Worm (Caenorhabditis elegans) whole organism, young adult: ENCODE measurements around the gene Y73C8C.12.

ENCODE experiments used
- F33H1.4 ChIP-seq: fragments of 200-800 bp; sonication (Bioruptor generic); IDR thresholded peaks from 2 replicates; pipeline ENCODE4 v1.3.6; 2022; ENCODE audit warnings: missing genetic modification reagents, missing genetic modification characterization, missing compliant biosample characterization
- ama-1 ChIP-seq, 3 experiments: fragments of 150-350 bp in 1 of 3; sonication (generic microtip) in 2 of 3; optimal IDR thresholded peaks; 2 replicates each; lab custom pipeline; 2014 to 2018; ENCODE audit warnings: missing biosample characterization in 2 of 3, missing genetic modification characterization in 2 of 3, missing genetic modification reagents in 2 of 3
- aptf-3 ChIP-seq: fragments of 200-800 bp; sonication (Bioruptor generic); IDR thresholded peaks from 2 replicates; pipeline ENCODE4 v1.3.6; 2022; ENCODE audit warnings: missing genetic modification characterization, missing compliant biosample characterization
- atf-7 ChIP-seq: sonication (generic microtip); optimal IDR thresholded peaks from 2 replicates; lab custom pipeline; 2017; ENCODE audit warnings: mild to moderate bottlenecking, missing genetic modification characterization, missing compliant biosample characterization
- attf-6 ChIP-seq: fragments of 200-800 bp; sonication (Bioruptor generic); IDR thresholded peaks from 2 replicates; pipeline ENCODE4 v1.3.6; 2022; ENCODE audit warnings: missing genetic modification reagents, missing genetic modification characterization, missing compliant biosample characterization
- ceh-27 ChIP-seq: fragments of 200-800 bp; sonication (Bioruptor generic); optimal IDR thresholded peaks from 2 replicates; lab custom pipeline; 2018; ENCODE audit warnings: mild to moderate bottlenecking, missing genetic modification characterization, moderate library complexity, missing compliant biosample characterization
- dpl-1 ChIP-seq: fragments of 150-350 bp; optimal IDR thresholded peaks from 2 replicates; lab custom pipeline; 2014; ENCODE audit warnings: missing biosample characterization, missing genetic modification reagents, missing genetic modification characterization
- nhr-120 ChIP-seq: fragments of 200-800 bp; sonication (Bioruptor generic); IDR thresholded peaks from 2 replicates; pipeline ENCODE4 v1.3.6; 2022; ENCODE audit warnings: missing genetic modification characterization, missing compliant biosample characterization
- snpc-4 ChIP-seq, 5 experiments: fragments of 150-350 bp in 1 of 5; sonication (generic microtip) in 4 of 5; optimal IDR thresholded peaks; 2 replicates each; lab custom pipeline; 2014 to 2018; ENCODE audit warnings: missing genetic modification characterization in 5 of 5, missing biosample characterization in 3 of 5, antibody characterized with exemption in 2 of 5, mild to moderate bottlenecking in 2 of 5, missing compliant biosample characterization in 2 of 5, missing genotype in 2 of 5, moderate library complexity in 2 of 5, missing genetic modification reagents in 1 of 5
- ztf-18 ChIP-seq: sonication (generic microtip); optimal IDR thresholded peaks from 2 replicates; lab custom pipeline; 2016; ENCODE audit warnings: missing genotype, mild to moderate bottlenecking, missing genetic modification characterization, missing compliant biosample characterization
- ztf-22 ChIP-seq: fragments of 200-800 bp; sonication (Bioruptor generic); optimal IDR thresholded peaks from 2 replicates; lab custom pipeline; 2018; ENCODE audit warnings: mild to moderate bottlenecking, missing genetic modification characterization, moderate library complexity, missing compliant biosample characterization
- ztf-28 ChIP-seq: fragments of 200-800 bp; sonication (Bioruptor generic); IDR thresholded peaks from 2 replicates; pipeline ENCODE4 v1.3.6; 2022; ENCODE audit warnings: missing genetic modification reagents, missing genetic modification characterization, missing compliant biosample characterization

DNA sequence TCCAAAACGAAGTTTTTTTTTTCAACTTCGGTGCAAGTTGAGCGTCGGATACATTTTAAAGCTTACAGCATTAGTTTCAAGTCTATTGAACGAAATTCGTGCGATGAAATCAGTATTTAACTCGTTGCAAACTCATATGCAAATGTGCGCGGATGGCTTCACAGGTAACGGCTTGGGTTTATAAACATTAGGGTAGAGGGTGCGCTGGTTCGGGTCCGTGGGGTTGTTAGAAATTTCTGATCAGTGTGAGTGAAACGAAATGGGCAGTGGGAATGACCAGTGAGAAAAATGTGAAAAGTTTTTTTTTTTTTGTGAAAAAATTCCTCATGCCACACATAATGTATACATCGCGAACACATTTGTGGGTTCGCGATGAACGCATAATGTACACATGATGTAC lies 38.1 kb downstream of the Y73C8C.12 start:
- TF ChIP-seq ztf-22 (GFP tag; lab: Kevin White, UChicago) = no peak
- TF ChIP-seq ama-1 (optimal IDR thresholded peaks at IDR 0.05; lab: Kevin White, UChicago) = no peak
- no peak for TF ChIP-seq ama-1 (GFP tag; optimal IDR thresholded peaks at IDR 0.05; lab: Kevin White, UChicago)
- no peak for TF ChIP-seq ceh-27 (GFP tag; lab: Kevin White, UChicago)
- TF ChIP-seq atf-7 (tag; lab: Kevin White, UChicago) = no peak
- peak; percentile 27; the same call in 1 of the 2 replicates for TF ChIP-seq F33H1.4 (GFP tag; lab: Robert Waterston, UW)
- peak; percentile 74; the same call in 1 of the 2 replicates for TF ChIP-seq aptf-3 (GFP tag; lab: Robert Waterston, UW)
- TF ChIP-seq attf-6 (GFP tag; lab: Robert Waterston, UW) = no peak
- peak; percentile 69 for TF ChIP-seq snpc-4 (GFP tag; optimal IDR thresholded peaks at IDR 0.05; lab: Kevin White, UChicago)
- TF ChIP-seq snpc-4 (tag; optimal IDR thresholded peaks at IDR 0.05; lab: Kevin White, UChicago) = peak in 1 of 4 experiments; percentile 59
- no peak for TF ChIP-seq nhr-120 (GFP tag; lab: Robert Waterston, UW)
- peak; percentile 9 for TF ChIP-seq dpl-1
- peak; percentile 30 for TF ChIP-seq ztf-18
- TF ChIP-seq ztf-28 (GFP tag; lab: Robert Waterston, UW) = 0 out of 2 replicates have a peak, but pooled peaks have one; percentile 35
